Fruit fly (Drosophila melanogaster): ENCODE measurements around the gene Lcp65Ab1.

Gene Lcp65Ab1

DNA sequence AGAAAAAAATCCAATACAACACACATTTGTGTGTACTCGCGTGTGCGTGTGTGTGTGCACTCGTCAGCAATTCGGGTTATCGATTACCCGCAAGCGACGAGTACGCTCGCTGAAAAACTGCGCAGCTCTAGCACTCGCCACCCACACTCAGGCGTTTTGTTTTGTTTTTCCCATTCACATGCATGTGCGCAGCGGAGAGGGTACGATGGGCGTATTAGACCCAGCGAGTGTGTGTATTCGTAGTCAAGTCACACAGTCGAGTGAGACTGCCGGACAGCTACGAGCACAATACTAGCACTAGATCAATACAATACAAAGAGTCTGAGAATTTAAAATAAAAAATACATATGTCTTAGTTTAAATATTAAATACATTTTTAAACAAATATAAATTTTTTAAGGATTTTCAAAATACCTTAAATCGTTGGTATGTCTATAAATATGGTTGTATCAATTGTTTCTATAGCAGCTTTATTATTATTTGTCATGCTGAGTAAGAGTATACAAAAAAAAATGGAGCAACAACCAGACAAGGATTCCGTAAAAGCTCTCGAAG, 35.6 kb downstream of the Lcp65Ab1 start, which contains the start of the genes D19B and CG43293 (continued):
- peak; percentile 90 for TF ChIP-seq esn (GFP tag; optimal IDR thresholded peaks at IDR 0.05)
- peak; percentile 81 for TF ChIP-seq CG3032 (tag; optimal IDR thresholded peaks at IDR 0.05)
- peak; percentile 96 for TF ChIP-seq Eip78C (GFP tag)
- peak; percentile 65 for TF ChIP-seq CG6854 (GFP tag; optimal IDR thresholded peaks at IDR 0.05)
- TF ChIP-seq CG8632 (GFP tag; optimal IDR thresholded peaks at IDR 0.05), result peak; percentile 82
- TF ChIP-seq Sox102F (GFP tag; optimal IDR thresholded peaks at IDR 0.05), result peak; percentile 88
- peak; percentile 83 for TF ChIP-seq Smox (GFP tag; optimal IDR thresholded peaks at IDR 0.05)
- TF ChIP-seq acj6 (GFP tag; optimal IDR thresholded peaks at IDR 0.05), result peak; percentile 90
- TF ChIP-seq Eip75B (GFP tag; optimal IDR thresholded peaks at IDR 0.05), result peak; percentile 88
- peak; percentile 76 for TF ChIP-seq CG6808 (GFP tag; optimal IDR thresholded peaks at IDR 0.05)
- peak; percentile 76 to 80 for TF ChIP-seq salr (GFP tag; optimal IDR thresholded peaks at IDR 0.05)
- peak; percentile 91 for TF ChIP-seq OdsH (GFP tag; optimal IDR thresholded peaks at IDR 0.05)
- peak; percentile 74 for TF ChIP-seq Ets21C (GFP tag; optimal IDR thresholded peaks at IDR 0.05)
- TF ChIP-seq CG3919 (GFP tag; optimal IDR thresholded peaks at IDR 0.05), result peak; percentile 93
- peak; percentile 83 for TF ChIP-seq CG34406 (GFP tag; optimal IDR thresholded peaks at IDR 0.05)
- TF ChIP-seq CG11762 (GFP tag; optimal IDR thresholded peaks at IDR 0.05; ENCODE audit: insufficient read depth), result peak; percentile 69
- peak; percentile 81 for TF ChIP-seq spab (GFP tag; optimal IDR thresholded peaks at IDR 0.05)
- TF ChIP-seq Gug (GFP tag; IDR thresholded peaks at IDR 0.05), result peak; percentile 72
- TF ChIP-seq Met (GFP tag; optimal IDR thresholded peaks at IDR 0.05), result peak; percentile 85
- TF ChIP-seq Eip93F (GFP tag; optimal IDR thresholded peaks at IDR 0.05), result peak; percentile 80
- TF ChIP-seq Sox14 (GFP tag; optimal IDR thresholded peaks at IDR 0.05), result peak; percentile 88
- peak; percentile 93 for TF ChIP-seq Hr4 (GFP tag; optimal IDR thresholded peaks at IDR 0.05)
- TF ChIP-seq Ets96B (tag; optimal IDR thresholded peaks at IDR 0.05), result peak; percentile 83
- TF ChIP-seq CG10631 (GFP tag; optimal IDR thresholded peaks at IDR 0.05), result peak; percentile 88
- TF ChIP-seq svp (GFP tag), result peak; percentile 92
- peak; percentile 83 for TF ChIP-seq lz (GFP tag; optimal IDR thresholded peaks at IDR 0.05)
- TF ChIP-seq CG15336 (GFP tag; IDR thresholded peaks at IDR 0.05), result peak; percentile 91
- TF ChIP-seq Hr38 (GFP tag; optimal IDR thresholded peaks at IDR 0.05), result no peak
- TF ChIP-seq CG32006 (GFP tag; optimal IDR thresholded peaks at IDR 0.05), result peak; percentile 87
- peak; percentile 86 for TF ChIP-seq pdm3 (GFP tag; optimal IDR thresholded peaks at IDR 0.05)
- peak; percentile 83 for TF ChIP-seq topi (GFP tag; optimal IDR thresholded peaks at IDR 0.05)
- TF ChIP-seq CG8319 (GFP tag; optimal IDR thresholded peaks at IDR 0.05), result peak; percentile 77
- peak; percentile 85 for TF ChIP-seq Lpt (GFP tag; optimal IDR thresholded peaks at IDR 0.05)
- TF ChIP-seq CG4318 (GFP tag; optimal IDR thresholded peaks at IDR 0.05), result peak; percentile 71
- TF ChIP-seq CG31627 (GFP tag; optimal IDR thresholded peaks at IDR 0.05), result peak; percentile 87
- peak; percentile 36 for TF ChIP-seq CG6276 (GFP tag; optimal IDR thresholded peaks at IDR 0.05)
- no peak for TF ChIP-seq Blimp-1 (GFP tag; optimal IDR thresholded peaks at IDR 0.05)
- peak; percentile 91 for TF ChIP-seq CG7368 (GFP tag; optimal IDR thresholded peaks at IDR 0.05)

DNA sequence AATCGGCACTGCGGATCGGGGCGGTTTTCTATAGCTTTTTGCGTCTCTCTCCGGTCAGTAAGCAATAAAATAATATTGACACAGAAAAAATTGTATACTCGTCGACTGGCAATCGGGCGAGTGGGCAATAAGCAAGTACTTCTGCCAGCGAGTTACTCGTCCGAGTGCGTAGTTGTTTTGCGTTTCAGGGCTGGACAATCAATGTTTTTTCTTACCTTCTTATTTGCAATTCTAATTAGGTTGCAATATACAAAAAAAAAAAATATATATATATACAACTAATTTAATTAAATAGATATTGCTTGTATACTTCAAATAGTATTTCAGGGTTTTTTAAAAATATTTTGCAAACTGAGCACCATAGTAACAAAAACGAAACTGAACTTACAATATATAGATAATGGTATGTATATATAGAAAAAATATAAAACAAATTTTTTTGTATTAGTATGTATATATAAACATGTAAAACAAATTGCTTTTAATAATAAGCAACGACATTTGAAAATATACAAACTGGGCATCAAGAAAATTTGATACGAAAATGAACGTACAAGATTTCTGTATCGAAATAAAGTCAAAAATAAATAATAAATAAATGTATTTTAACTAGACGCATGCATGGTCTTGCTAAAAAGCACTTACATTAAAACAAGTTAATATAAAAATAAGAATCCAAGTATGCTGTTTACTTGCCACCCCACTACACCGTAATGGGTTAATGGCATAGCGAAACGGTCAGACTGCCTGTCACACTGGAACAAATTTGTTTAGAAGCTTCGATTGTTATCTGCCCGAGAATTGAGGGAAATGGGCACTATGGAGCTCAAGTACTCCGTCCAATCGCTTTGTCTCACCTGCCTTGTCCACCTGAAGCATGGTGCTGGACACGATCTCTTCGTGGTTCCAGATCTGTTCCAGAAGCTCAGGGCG, 39.9 kb downstream of the Lcp65Ab1 start, which contains the start of the genes D19A and CG7386:
TSS of gene D19A (minus strand) at position 129 of the 933 bp plus-strand sequence.
TSS of gene CG7386 (plus strand) at position 751 of the 933 bp plus-strand sequence.
- TF ChIP-seq spab (GFP tag; optimal IDR thresholded peaks at IDR 0.05), result no peak
- TF ChIP-seq salr (GFP tag; optimal IDR thresholded peaks at IDR 0.05), result peak in 1 of 2 experiments; percentile 40
- TF ChIP-seq CG6854 (GFP tag; optimal IDR thresholded peaks at IDR 0.05), result no peak
- no peak for TF ChIP-seq vri (GFP tag; optimal IDR thresholded peaks at IDR 0.05)
- peak; percentile 89 for TF ChIP-seq svp (GFP tag)
- TF ChIP-seq eg (GFP tag; IDR thresholded peaks at IDR 0.05), result peak; percentile 53; the same call in 2 of the 3 replicates
- no peak for TF ChIP-seq Sox102F (GFP tag; optimal IDR thresholded peaks at IDR 0.05)
- peak; percentile 50 for TF ChIP-seq topi (GFP tag; optimal IDR thresholded peaks at IDR 0.05)
- peak; percentile 89 for TF ChIP-seq fkh (GFP tag; optimal IDR thresholded peaks at IDR 0.05)
- peak; percentile 21 for TF ChIP-seq CG1621 (tag; optimal IDR thresholded peaks at IDR 0.05)
- no peak for TF ChIP-seq CG8319 (GFP tag; optimal IDR thresholded peaks at IDR 0.05)
- TF ChIP-seq CG8632 (GFP tag; optimal IDR thresholded peaks at IDR 0.05), result peak; percentile 32
- no peak for TF ChIP-seq CG10669 (GFP tag; optimal IDR thresholded peaks at IDR 0.05)
- peak; percentile 69 for TF ChIP-seq CG31627 (GFP tag; optimal IDR thresholded peaks at IDR 0.05)
- TF ChIP-seq achi (GFP tag; optimal IDR thresholded peaks at IDR 0.05), result peak; percentile 56
- peak; percentile 66 for TF ChIP-seq CG6163 (GFP tag; IDR thresholded peaks at IDR 0.05)
- TF ChIP-seq CG6792 (GFP tag; optimal IDR thresholded peaks at IDR 0.05), result peak; percentile 34
- TF ChIP-seq Eip78C (GFP tag), result peak; percentile 61
- TF ChIP-seq esn (GFP tag; optimal IDR thresholded peaks at IDR 0.05), result peak; percentile 67
- peak; percentile 17 to 35 for TF ChIP-seq ss (GFP tag; optimal IDR thresholded peaks at IDR 0.05)
- no peak for TF ChIP-seq CG9139 (GFP tag; optimal IDR thresholded peaks at IDR 0.05)

Measured in whole organism, prepupa.